Worm (Caenorhabditis elegans) whole organism, young adult: ENCODE data around the gene Y73B6BL.47.
A peak's percentile ranks its signal among the peaks of the same experiment; 100 is the strongest.

ENCODE experiments used
- B0019.2 ChIP-seq: fragments of 200-800 bp; sonication (Bioruptor generic); conservative IDR thresholded peaks from 2 replicates; pipeline ENCODE4 v1.3.6; 2022; ENCODE audit warnings: missing genetic modification reagents, missing genetic modification characterization, missing compliant biosample characterization
- B0035.1 ChIP-seq: sonication (generic microtip); optimal IDR thresholded peaks from 2 replicates; lab custom pipeline; 2016; ENCODE audit warnings: missing genetic modification characterization, mild to moderate bottlenecking, missing compliant biosample characterization, missing genotype, missing genetic modification reagents
- C17E4.6 ChIP-seq: fragments of 200-800 bp; sonication (Bioruptor generic); IDR thresholded peaks from 2 replicates; pipeline ENCODE4 v1.3.6; 2022; ENCODE audit warnings: missing genetic modification reagents, missing genetic modification characterization, missing compliant biosample characterization
- F22D6.2 ChIP-seq: sonication (generic microtip); optimal IDR thresholded peaks from 2 replicates; lab custom pipeline; 2016; ENCODE audit warnings: mild to moderate bottlenecking, missing genetic modification characterization, missing compliant biosample characterization
- F23B12.7 ChIP-seq: sonication (generic microtip); optimal IDR thresholded peaks from 2 replicates; lab custom pipeline; 2017; ENCODE audit warnings: missing genetic modification characterization, mild to moderate bottlenecking, missing compliant biosample characterization, antibody characterized with exemption, moderate library complexity; ENCODE audit not compliant: insufficient read depth
- F33H1.4 ChIP-seq: fragments of 200-800 bp; sonication (Bioruptor generic); IDR thresholded peaks from 2 replicates; pipeline ENCODE4 v1.3.6; 2022; ENCODE audit warnings: missing genetic modification reagents, missing genetic modification characterization, missing compliant biosample characterization
- F52B5.7 ChIP-seq: sonication (generic microtip); optimal IDR thresholded peaks from 2 replicates; lab custom pipeline; 2016; ENCODE audit warnings: mild to moderate bottlenecking, missing genetic modification characterization, missing compliant biosample characterization
- K11D2.4 ChIP-seq: fragments of 200-800 bp; sonication (Bioruptor generic); IDR thresholded peaks from 2 replicates; pipeline ENCODE4 v1.3.6; 2022; ENCODE audit warnings: missing genetic modification reagents, missing genetic modification characterization, missing compliant biosample characterization
- T07F8.4 ChIP-seq: sonication (generic microtip); optimal IDR thresholded peaks from 2 replicates; lab custom pipeline; 2016; ENCODE audit warnings: mild to moderate bottlenecking, missing genetic modification characterization, moderate library complexity, missing compliant biosample characterization
- T26A5.8 ChIP-seq: sonication (generic microtip); optimal IDR thresholded peaks from 2 replicates; lab custom pipeline; 2016; ENCODE audit warnings: missing genetic modification characterization, missing compliant biosample characterization
- Y53F4B.3 ChIP-seq: fragments of 200-800 bp; sonication (Bioruptor generic); IDR thresholded peaks from 2 replicates; pipeline ENCODE4 v1.3.6; 2022; ENCODE audit warnings: missing genetic modification reagents, missing genetic modification characterization, missing compliant biosample characterization
- Y53G8AR.9 ChIP-seq: fragments of 200-800 bp; sonication (Bioruptor generic); conservative IDR thresholded peaks from 2 replicates; pipeline ENCODE4 v1.3.6; 2022; ENCODE audit warnings: missing genetic modification reagents, missing genetic modification characterization, missing compliant biosample characterization
- ama-1 ChIP-seq, 3 experiments: fragments of 150-350 bp in 1 of 3; sonication (generic microtip) in 2 of 3; optimal IDR thresholded peaks; 2 replicates each; lab custom pipeline; 2014 to 2018; ENCODE audit warnings: missing biosample characterization in 2 of 3, missing genetic modification characterization in 2 of 3, missing genetic modification reagents in 2 of 3
- attf-6 ChIP-seq: fragments of 200-800 bp; sonication (Bioruptor generic); IDR thresholded peaks from 2 replicates; pipeline ENCODE4 v1.3.6; 2022; ENCODE audit warnings: missing genetic modification reagents, missing genetic modification characterization, missing compliant biosample characterization
- ceh-27 ChIP-seq: fragments of 200-800 bp; sonication (Bioruptor generic); optimal IDR thresholded peaks from 2 replicates; lab custom pipeline; 2018; ENCODE audit warnings: mild to moderate bottlenecking, missing genetic modification characterization, moderate library complexity, missing compliant biosample characterization
- ceh-58 ChIP-seq: fragments of 200-800 bp; sonication (Bioruptor generic); IDR thresholded peaks from 2 replicates; pipeline ENCODE4 v1.3.6; 2022; ENCODE audit warnings: missing genetic modification characterization, missing compliant biosample characterization
- ets-4 ChIP-seq: fragments of 200-800 bp; sonication (Bioruptor generic); optimal IDR thresholded peaks from 2 replicates; lab custom pipeline; 2018; ENCODE audit warnings: mild to moderate bottlenecking, missing genetic modification characterization, missing compliant biosample characterization
- hmg-1.2 ChIP-seq: fragments of 200-800 bp; sonication (Bioruptor generic); IDR thresholded peaks from 2 replicates; pipeline ENCODE4 v1.3.6; 2022; ENCODE audit warnings: missing genetic modification reagents, missing genetic modification characterization, missing compliant biosample characterization
- lag-1 ChIP-seq: fragments of 200-800 bp; sonication (Bioruptor generic); IDR thresholded peaks from 2 replicates; pipeline ENCODE4 v1.3.6; 2022; ENCODE audit warnings: missing genetic modification reagents, missing genetic modification characterization, missing compliant biosample characterization
- lin-26 ChIP-seq: fragments of 200-800 bp; sonication (Bioruptor generic); IDR thresholded peaks from 2 replicates; pipeline ENCODE4 v1.3.6; 2022; ENCODE audit warnings: missing genetic modification reagents, missing genetic modification characterization, missing compliant biosample characterization
- lin-35 ChIP-seq, 3 experiments: fragments of 150-350 bp in 2 of 3; sonication (generic microtip) in 1 of 3; optimal IDR thresholded peaks; 2 replicates each; lab custom pipeline; 2014 to 2018; ENCODE audit warnings: missing biosample characterization in 3 of 3, missing genetic modification characterization in 3 of 3, missing genetic modification reagents in 3 of 3
- lsy-27 ChIP-seq: sonication (generic microtip); optimal IDR thresholded peaks from 2 replicates; lab custom pipeline; 2017; ENCODE audit warnings: missing genetic modification characterization, mild to moderate bottlenecking, missing compliant biosample characterization, antibody characterized with exemption, missing genotype, borderline replicate concordance; ENCODE audit not compliant: insufficient read depth
- madf-6 ChIP-seq: fragments of 200-800 bp; sonication (Bioruptor generic); IDR thresholded peaks from 2 replicates; pipeline ENCODE4 v1.3.6; 2022; ENCODE audit warnings: missing genetic modification reagents, missing genetic modification characterization, missing compliant biosample characterization
- madf-8 ChIP-seq: fragments of 200-800 bp; sonication (Bioruptor generic); conservative IDR thresholded peaks from 2 replicates; pipeline ENCODE4 v1.3.6; 2022; ENCODE audit warnings: missing genetic modification reagents, missing genetic modification characterization, missing compliant biosample characterization
- nfya-1 ChIP-seq: sonication (generic microtip); optimal IDR thresholded peaks from 2 replicates; lab custom pipeline; 2017; ENCODE audit warnings: antibody characterized with exemption, missing compliant biosample characterization, missing genetic modification characterization, borderline replicate concordance; ENCODE audit not compliant: insufficient read depth
- nhr-120 ChIP-seq: fragments of 200-800 bp; sonication (Bioruptor generic); IDR thresholded peaks from 2 replicates; pipeline ENCODE4 v1.3.6; 2022; ENCODE audit warnings: missing genetic modification characterization, missing compliant biosample characterization
- nhr-179 ChIP-seq: sonication (generic microtip); optimal IDR thresholded peaks from 2 replicates; lab custom pipeline; 2016; ENCODE audit warnings: mild to moderate bottlenecking, missing genetic modification characterization, missing compliant biosample characterization
- nhr-80 ChIP-seq: sonication (generic microtip); optimal IDR thresholded peaks from 2 replicates; lab custom pipeline; 2016; ENCODE audit warnings: missing genetic modification characterization, missing compliant biosample characterization
- pbrm-1 ChIP-seq: fragments of 200-800 bp; sonication (Bioruptor generic); IDR thresholded peaks from 2 replicates; pipeline ENCODE4 v1.3.6; 2022; ENCODE audit warnings: missing genetic modification reagents, missing genetic modification characterization, missing compliant biosample characterization
- rcor-1 ChIP-seq: fragments of 200-800 bp; sonication (Bioruptor generic); IDR thresholded peaks from 2 replicates; pipeline ENCODE4 v1.3.6; 2022; ENCODE audit warnings: missing genetic modification reagents, missing genetic modification characterization, missing compliant biosample characterization
- sea-2 ChIP-seq: fragments of 200-800 bp; sonication (Bioruptor generic); IDR thresholded peaks from 2 replicates; pipeline ENCODE4 v1.3.6; 2022; ENCODE audit warnings: missing genetic modification characterization, missing compliant biosample characterization
- snpc-3.4 ChIP-seq: sonication (generic microtip); optimal IDR thresholded peaks from 2 replicates; lab custom pipeline; 2017; ENCODE audit warnings: missing genetic modification characterization, mild to moderate bottlenecking, missing compliant biosample characterization, antibody characterized with exemption, moderate library complexity, missing genotype, missing genetic modification reagents
- snpc-4 ChIP-seq, 5 experiments: fragments of 150-350 bp in 1 of 5; sonication (generic microtip) in 4 of 5; optimal IDR thresholded peaks; 2 replicates each; lab custom pipeline; 2014 to 2018; ENCODE audit warnings: missing genetic modification characterization in 5 of 5, missing biosample characterization in 3 of 5, antibody characterized with exemption in 2 of 5, mild to moderate bottlenecking in 2 of 5, missing compliant biosample characterization in 2 of 5, missing genotype in 2 of 5, moderate library complexity in 2 of 5, missing genetic modification reagents in 1 of 5
- somi-1 ChIP-seq: fragments of 200-800 bp; sonication (Bioruptor generic); optimal IDR thresholded peaks from 2 replicates; lab custom pipeline; 2018; ENCODE audit warnings: mild to moderate bottlenecking, missing genetic modification characterization, missing compliant biosample characterization
- tbp1 ChIP-seq: fragments of 200-800 bp; sonication (Bioruptor generic); optimal IDR thresholded peaks from 2 replicates; lab custom pipeline; 2018; ENCODE audit warnings: mild to moderate bottlenecking, missing genetic modification characterization, missing compliant biosample characterization
- tlf-1 ChIP-seq: fragments of 200-800 bp; sonication (Bioruptor generic); optimal IDR thresholded peaks from 2 replicates; lab custom pipeline; 2018; ENCODE audit warnings: mild to moderate bottlenecking, missing genetic modification characterization, missing compliant biosample characterization
- ztf-18 ChIP-seq: sonication (generic microtip); optimal IDR thresholded peaks from 2 replicates; lab custom pipeline; 2016; ENCODE audit warnings: missing genotype, mild to moderate bottlenecking, missing genetic modification characterization, missing compliant biosample characterization
- ztf-22 ChIP-seq: fragments of 200-800 bp; sonication (Bioruptor generic); optimal IDR thresholded peaks from 2 replicates; lab custom pipeline; 2018; ENCODE audit warnings: mild to moderate bottlenecking, missing genetic modification characterization, moderate library complexity, missing compliant biosample characterization
- ztf-6 ChIP-seq: fragments of 200-800 bp; sonication (Bioruptor generic); IDR thresholded peaks from 2 replicates; pipeline ENCODE4 v1.3.6; 2022; ENCODE audit warnings: missing genetic modification reagents, missing genetic modification characterization, missing compliant biosample characterization

The Y73B6BL.47 gene

ce11 chrIV:6336748-6337147 lies 25.0 kb upstream of the Y73B6BL.47 start (continued):
- no peak for TF ChIP-seq C17E4.6 (GFP tag; lab: Robert Waterston, UW)
- TF ChIP-seq lin-35 (GFP tag; optimal IDR thresholded peaks at IDR 0.05; lab: Kevin White, UChicago): peak in 1 of 3 experiments; percentile 82
- TF ChIP-seq F22D6.2 (tag; lab: Kevin White, UChicago): peak; percentile 87
- peak; percentile 89 for TF ChIP-seq ztf-22 (GFP tag; lab: Kevin White, UChicago)
- no peak for TF ChIP-seq nhr-120 (GFP tag; lab: Robert Waterston, UW)
- TF ChIP-seq T26A5.8: no peak
- TF ChIP-seq F52B5.7: peak; percentile 58
- TF ChIP-seq rcor-1 (GFP tag; lab: Robert Waterston, UW): peak; percentile 55; the same call in 1 of the 2 replicates
- TF ChIP-seq B0019.2 (GFP tag; lab: Robert Waterston, UW): no peak
- TF ChIP-seq ztf-6 (GFP tag; lab: Robert Waterston, UW): no peak
- peak; percentile 21 for TF ChIP-seq T07F8.4 (tag; lab: Kevin White, UChicago)
- TF ChIP-seq lag-1 (GFP tag; lab: Robert Waterston, UW): no peak
- no peak for TF ChIP-seq nhr-179
- no peak for TF ChIP-seq madf-8 (GFP tag; lab: Robert Waterston, UW)
- peak; percentile 99 for TF ChIP-seq somi-1 (GFP tag; lab: Kevin White, UChicago)
- TF ChIP-seq lin-26 (GFP tag; lab: Robert Waterston, UW): peak; percentile 71; the same call in 1 of the 2 replicates
- TF ChIP-seq F23B12.7 (tag; lab: Kevin White, UChicago): no peak
- peak; percentile 95 for TF ChIP-seq nhr-80 (tag; lab: Kevin White, UChicago)
- TF ChIP-seq snpc-4 (GFP tag; optimal IDR thresholded peaks at IDR 0.05; lab: Kevin White, UChicago): no peak
- peak; percentile 25 to 73 (median 66) for TF ChIP-seq snpc-4 (tag; optimal IDR thresholded peaks at IDR 0.05; lab: Kevin White, UChicago)
- TF ChIP-seq tbp1 (GFP tag; lab: Kevin White, UChicago): peak; percentile 69
- no peak for TF ChIP-seq snpc-3.4 (tag; lab: Kevin White, UChicago)
- TF ChIP-seq ztf-18: peak; percentile 55
- TF ChIP-seq Y53G8AR.9: peak; percentile 85
- no peak for TF ChIP-seq ama-1 (optimal IDR thresholded peaks at IDR 0.05; lab: Kevin White, UChicago)
- TF ChIP-seq ama-1 (GFP tag; optimal IDR thresholded peaks at IDR 0.05; lab: Kevin White, UChicago): peak in 1 of 2 experiments; percentile 55
- peak; percentile 95 for TF ChIP-seq ets-4 (GFP tag; lab: Kevin White, UChicago)
- 0 out of 2 replicates have a peak, but pooled peaks have one; percentile 40 for TF ChIP-seq sea-2
- TF ChIP-seq B0035.1: peak; percentile 45
- peak; percentile 56 for TF ChIP-seq F33H1.4 (GFP tag; lab: Robert Waterston, UW)
- no peak for TF ChIP-seq ceh-58 (GFP tag; lab: Robert Waterston, UW)
- TF ChIP-seq nfya-1 (tag; lab: Kevin White, UChicago): no peak
- peak; percentile 84 for TF ChIP-seq pbrm-1 (GFP tag; lab: Robert Waterston, UW)
- TF ChIP-seq attf-6 (GFP tag; lab: Robert Waterston, UW): peak; percentile 41; the same call in 1 of the 2 replicates
- no peak for TF ChIP-seq Y53F4B.3 (GFP tag; lab: Robert Waterston, UW)
- peak; percentile 92 for TF ChIP-seq K11D2.4 (GFP tag; lab: Robert Waterston, UW)
- TF ChIP-seq madf-6: peak; percentile 48; the same call in 1 of the 2 replicates
- peak; percentile 91 for TF ChIP-seq tlf-1 (GFP tag; lab: Kevin White, UChicago)
- TF ChIP-seq hmg-1.2 (GFP tag; lab: Robert Waterston, UW): peak; percentile 95
- peak; percentile 84 for TF ChIP-seq ceh-27 (GFP tag; lab: Kevin White, UChicago)
- no peak for TF ChIP-seq lsy-27 (tag; lab: Kevin White, UChicago)
